Worm (Caenorhabditis elegans): ENCODE data around the gene tbc-12.

- TF ChIP-seq flt-1 (GFP tag; IDR thresholded peaks at IDR 0.05), result no peak
- no peak for TF ChIP-seq klf-2 (GFP tag; conservative IDR thresholded peaks at IDR 0.05)
- TF ChIP-seq cog-1 (tag; optimal IDR thresholded peaks at IDR 0.05), result no peak
- no peak for TF ChIP-seq med-1 (GFP tag; optimal IDR thresholded peaks at IDR 0.05; ENCODE audit: insufficient read depth)
Observed at ce11 chrX:2475873-2476272, 56.4 kb downstream of the tbc-12 start, which contains the start of gene R04B3.3.

All from whole organism, midembryonic.